Worm (Caenorhabditis elegans): Measurements from ENCODE around the gene rle-1.

DNA sequence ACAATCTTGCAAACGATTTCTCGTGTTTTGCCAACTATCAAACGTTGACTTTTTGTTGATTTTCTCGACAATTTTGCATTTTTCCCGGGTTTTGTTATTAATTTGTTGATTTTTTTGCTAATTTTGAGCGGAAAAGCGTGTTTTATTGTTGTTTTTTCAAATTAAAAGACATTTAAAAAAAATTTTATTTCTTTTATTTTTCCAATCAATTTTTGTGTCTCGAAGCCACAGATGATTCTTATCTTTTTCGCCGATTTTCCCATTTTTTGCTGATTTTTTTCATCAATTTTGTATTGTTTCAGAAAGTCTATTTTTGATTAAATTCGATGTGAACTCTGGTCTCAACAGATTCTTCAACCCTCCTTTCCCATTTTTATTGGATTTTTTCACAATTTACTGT lies at the start of gene rle-1:
- TF ChIP-seq ceh-22 (tag; optimal IDR thresholded peaks at IDR 0.05) (no peak), pqm-1 (tag; optimal IDR thresholded peaks at IDR 0.05) (no peak), nhr-11 (tag; optimal IDR thresholded peaks at IDR 0.05) (no peak), fax-1 (tag; optimal IDR thresholded peaks at IDR 0.05) (no peak), lin-11 (tag; optimal IDR thresholded peaks at IDR 0.05) (no peak), sdc-2 (tag; optimal IDR thresholded peaks at IDR 0.05) (no peak), ama-1 (optimal IDR thresholded peaks at IDR 0.05) (no peak), ceh-31 (tag; optimal IDR thresholded peaks at IDR 0.05) (no peak)
